Fruit fly (Drosophila melanogaster) whole organism, embryonic: Measurements from ENCODE around the gene CG44837.

Source experiments
- ATbp ChIP-seq: fragments of 200-800 bp; sonication (Bioruptor generic); optimal IDR thresholded peaks from 2 replicates; lab custom pipeline; 2017; ENCODE audit warnings: missing biosample characterization, mild to moderate bottlenecking, missing genetic modification characterization, missing genetic modification reagents
- Ada2b ChIP-seq: fragments of 200-800 bp; sonication (Bioruptor generic); IDR thresholded peaks from 2 replicates; pipeline ENCODE4 v1.3.6; 2022; ENCODE audit warnings: missing biosample characterization, missing genetic modification characterization
- Bdp1 ChIP-seq: fragments of 200-800 bp; sonication (Bioruptor generic); optimal IDR thresholded peaks from 3 replicates; lab custom pipeline; 2016; ENCODE audit warnings: missing biosample characterization, missing genetic modification characterization
- CG10654 ChIP-seq: fragments of 200-800 bp; sonication (Bioruptor generic); optimal IDR thresholded peaks from 2 replicates; lab custom pipeline; 2016; ENCODE audit warnings: missing biosample characterization, missing genetic modification characterization
- CG11085 ChIP-seq: fragments of 200-800 bp; sonication (Bioruptor generic); IDR thresholded peaks from 2 replicates; pipeline ENCODE4 v1.3.6; 2022; ENCODE audit warnings: missing biosample characterization, missing genetic modification characterization
- CG12104 ChIP-seq: fragments of 200-800 bp; sonication (Bioruptor generic); optimal IDR thresholded peaks from 3 replicates; lab custom pipeline; 2016; ENCODE audit warnings: missing biosample characterization, missing genetic modification characterization
- CG12219 ChIP-seq: fragments of 200-800 bp; sonication (Bioruptor generic); optimal IDR thresholded peaks from 3 replicates; lab custom pipeline; 2018; ENCODE audit warnings: missing biosample characterization, mild to moderate bottlenecking, missing genetic modification characterization
- CG1603 ChIP-seq: fragments of 200-800 bp; sonication (Bioruptor generic); optimal IDR thresholded peaks from 2 replicates; lab custom pipeline; 2019; ENCODE audit warnings: missing biosample characterization, mild to moderate bottlenecking, missing genetic modification characterization, moderate library complexity
- CG1792 ChIP-seq: fragments of 200-800 bp; sonication (Bioruptor generic); optimal IDR thresholded peaks from 2 replicates; lab custom pipeline; 2016; ENCODE audit warnings: missing biosample characterization, missing genetic modification characterization
- CG30403 ChIP-seq: fragments of 200-800 bp; sonication (Bioruptor generic); optimal IDR thresholded peaks from 3 replicates; lab custom pipeline; 2016; ENCODE audit warnings: missing biosample characterization, missing genetic modification characterization
- CG32772 ChIP-seq: fragments of 200-800 bp; sonication (Bioruptor generic); IDR thresholded peaks from 2 replicates; pipeline ENCODE4 v1.3.6; 2022; ENCODE audit warnings: missing biosample characterization, missing genetic modification characterization
- CG33557 ChIP-seq: fragments of 200-800 bp; sonication (Bioruptor generic); optimal IDR thresholded peaks from 2 replicates; lab custom pipeline; 2019; ENCODE audit warnings: missing biosample characterization, mild to moderate bottlenecking, missing genetic modification characterization, moderate library complexity
- CG3847 ChIP-seq: fragments of 200-800 bp; sonication (Bioruptor generic); IDR thresholded peaks from 2 replicates; pipeline ENCODE4 v1.3.6; 2022; ENCODE audit warnings: missing biosample characterization, missing genetic modification characterization
- CG4730 ChIP-seq: fragments of 200-800 bp; sonication (Bioruptor generic); IDR thresholded peaks from 2 replicates; pipeline ENCODE4 v1.3.6; 2022; ENCODE audit warnings: missing biosample characterization, missing genetic modification characterization
- CG5245 ChIP-seq: fragments of 200-800 bp; sonication (Bioruptor generic); optimal IDR thresholded peaks from 3 replicates; lab custom pipeline; 2016; ENCODE audit warnings: missing biosample characterization, missing genetic modification characterization
- CG9797 ChIP-seq: fragments of 200-800 bp; sonication (Bioruptor generic); optimal IDR thresholded peaks from 3 replicates; lab custom pipeline; 2018; ENCODE audit warnings: missing biosample characterization, mild to moderate bottlenecking, missing genetic modification characterization
- CHES-1-like ChIP-seq: fragments of 200-800 bp; sonication (Bioruptor generic); optimal IDR thresholded peaks from 2 replicates; lab custom pipeline; 2016; ENCODE audit warnings: missing biosample characterization, missing genetic modification characterization
- Dfd ChIP-seq, 2 experiments: fragments of >200 bp; optimal IDR thresholded peaks; 2 replicates each; lab custom pipeline; 2017; ENCODE audit warnings: missing biosample characterization in 2 of 2, missing genetic modification characterization in 2 of 2
- Doc2 ChIP-seq: fragments of 200-800 bp; sonication (Bioruptor generic); IDR thresholded peaks from 2 replicates; pipeline ENCODE4 v1.3.6; 2022; ENCODE audit warnings: missing biosample characterization, missing genetic modification characterization
- Dp ChIP-seq: fragments of 200-800 bp; sonication (Bioruptor generic); optimal IDR thresholded peaks from 2 replicates; lab custom pipeline; 2018; ENCODE audit warnings: missing biosample characterization, mild to moderate bottlenecking, missing genetic modification characterization, moderate library complexity
- E2f2 ChIP-seq: fragments of 200-800 bp; sonication (Bioruptor generic); IDR thresholded peaks from 2 replicates; pipeline ENCODE4 v1.3.6; 2022; ENCODE audit warnings: missing biosample characterization, missing genetic modification characterization
- Fer1 ChIP-seq: fragments of 200-800 bp; sonication (Bioruptor generic); optimal IDR thresholded peaks from 2 replicates; lab custom pipeline; 2017; ENCODE audit warnings: missing biosample characterization, mild to moderate bottlenecking, missing genetic modification characterization
- Gsc ChIP-seq: fragments of 200-800 bp; sonication (Bioruptor generic); IDR thresholded peaks from 2 replicates; pipeline ENCODE4 v1.3.6; 2022; ENCODE audit warnings: missing biosample characterization, missing genetic modification characterization
- HLH4C ChIP-seq: fragments of 200-800 bp; sonication (Bioruptor generic); IDR thresholded peaks from 3 replicates; pipeline ENCODE4 v1.3.6; 2022; ENCODE audit warnings: missing biosample characterization, missing genetic modification characterization; ENCODE audit not compliant: partially characterized antibody
- NFAT ChIP-seq: fragments of 200-800 bp; sonication (Bioruptor generic); IDR thresholded peaks from 2 replicates; pipeline ENCODE4 v1.3.6; 2022; ENCODE audit warnings: missing biosample characterization, missing genetic modification characterization
- Nf-YB ChIP-seq: fragments of 200-800 bp; sonication (Bioruptor generic); optimal IDR thresholded peaks from 3 replicates; lab custom pipeline; 2019; ENCODE audit warnings: missing biosample characterization, mild to moderate bottlenecking, missing genetic modification characterization, moderate library complexity
- Optix ChIP-seq: fragments of 200-800 bp; sonication (Bioruptor generic); IDR thresholded peaks from 3 replicates; pipeline ENCODE4 v1.3.6; 2022; ENCODE audit warnings: missing biosample characterization, missing genetic modification characterization
- Rfx ChIP-seq: fragments of 200-800 bp; sonication (Bioruptor generic); IDR thresholded peaks from 2 replicates; pipeline ENCODE4 v1.3.6; 2022; ENCODE audit warnings: missing biosample characterization, missing genetic modification characterization
- Side ChIP-seq: fragments of 200-800 bp; sonication (Bioruptor generic); optimal IDR thresholded peaks from 2 replicates; lab custom pipeline; 2016; ENCODE audit warnings: missing biosample characterization, missing genetic modification characterization
- Six4 ChIP-seq: fragments of 200-800 bp; sonication (Bioruptor generic); optimal IDR thresholded peaks from 2 replicates; lab custom pipeline; 2016; ENCODE audit warnings: missing biosample characterization, missing genetic modification characterization
- Xrp1 ChIP-seq: fragments of 200-800 bp; sonication (Bioruptor generic); IDR thresholded peaks from 2 replicates; pipeline ENCODE4 v1.3.6; 2022; ENCODE audit warnings: missing biosample characterization, missing genetic modification characterization
- btn ChIP-seq: fragments of 200-800 bp; sonication (Bioruptor generic); optimal IDR thresholded peaks from 2 replicates; lab custom pipeline; 2016; ENCODE audit warnings: missing biosample characterization, missing genetic modification characterization
- exex ChIP-seq: fragments of 200-800 bp; sonication (Bioruptor generic); optimal IDR thresholded peaks from 4 replicates; lab custom pipeline; 2018; ENCODE audit warnings: missing biosample characterization, mild to moderate bottlenecking, missing genetic modification characterization, moderate library complexity
- gem ChIP-seq: fragments of 200-800 bp; sonication (Bioruptor generic); optimal IDR thresholded peaks from 2 replicates; lab custom pipeline; 2019; ENCODE audit warnings: missing biosample characterization, mild to moderate bottlenecking, missing genetic modification characterization, moderate library complexity
- gsb-n ChIP-seq: fragments of 200-800 bp; sonication (Bioruptor generic); optimal IDR thresholded peaks from 3 replicates; lab custom pipeline; 2018; ENCODE audit warnings: missing biosample characterization, mild to moderate bottlenecking, missing genetic modification characterization
- gt ChIP-seq: fragments of 200-800 bp; sonication (Bioruptor generic); IDR thresholded peaks from 2 replicates; pipeline ENCODE4 v1.3.6; 2022; ENCODE audit warnings: missing biosample characterization, missing genetic modification characterization
- hbn ChIP-seq: fragments of 200-800 bp; sonication (Bioruptor generic); IDR thresholded peaks from 2 replicates; pipeline ENCODE4 v1.3.6; 2022; ENCODE audit warnings: missing biosample characterization, missing genetic modification characterization; ENCODE audit not compliant: partially characterized antibody
- ken ChIP-seq: fragments of 200-800 bp; sonication (Bioruptor generic); IDR thresholded peaks from 3 replicates; pipeline ENCODE4 v1.3.6; 2022; ENCODE audit warnings: missing biosample characterization, missing genetic modification characterization
- maf-S ChIP-seq: fragments of 200-800 bp; sonication (Bioruptor generic); optimal IDR thresholded peaks from 2 replicates; lab custom pipeline; 2016; ENCODE audit warnings: missing biosample characterization, missing genetic modification characterization
- nau ChIP-seq: fragments of 200-800 bp; sonication (Bioruptor generic); optimal IDR thresholded peaks from 3 replicates; lab custom pipeline; 2017; ENCODE audit warnings: missing biosample characterization, mild to moderate bottlenecking, missing genetic modification characterization, missing genetic modification reagents
- peb ChIP-seq: fragments of 200-800 bp; sonication (Bioruptor generic); IDR thresholded peaks from 2 replicates; pipeline ENCODE4 v1.3.6; 2022; ENCODE audit warnings: missing biosample characterization, missing genetic modification characterization
- slbo ChIP-seq: fragments of 200-800 bp; sonication (Bioruptor generic); IDR thresholded peaks from 2 replicates; pipeline ENCODE4 v1.3.6; 2022; ENCODE audit warnings: missing biosample characterization, missing genetic modification characterization
- sna ChIP-seq: fragments of 200-800 bp; sonication (Bioruptor generic); IDR thresholded peaks from 2 replicates; pipeline ENCODE4 v1.3.6; 2022; ENCODE audit warnings: missing biosample characterization, missing genetic modification characterization; ENCODE audit not compliant: partially characterized antibody
- sug ChIP-seq: fragments of 200-800 bp; optimal IDR thresholded peaks from 2 replicates; lab custom pipeline; 2019; ENCODE audit warnings: missing biosample characterization, mild to moderate bottlenecking, missing genetic modification characterization, moderate library complexity
- unpg ChIP-seq: fragments of 200-800 bp; sonication (Bioruptor generic); optimal IDR thresholded peaks from 3 replicates; lab custom pipeline; 2018; ENCODE audit warnings: missing biosample characterization, mild to moderate bottlenecking, missing genetic modification characterization, moderate library complexity
- vnd ChIP-seq: fragments of 200-800 bp; sonication (Bioruptor generic); IDR thresholded peaks from 3 replicates; pipeline ENCODE4 v1.3.6; 2022; ENCODE audit warnings: missing biosample characterization, missing genetic modification characterization; ENCODE audit not compliant: partially characterized antibody
- vvl ChIP-seq: fragments of 200-800 bp; sonication (Bioruptor generic); IDR thresholded peaks from 2 replicates; pipeline ENCODE4 v1.3.6; 2022; ENCODE audit warnings: missing biosample characterization, missing genetic modification characterization
- yki ChIP-seq: fragments of >200 bp; optimal IDR thresholded peaks from 3 replicates; lab custom pipeline; 2018
- zfh2 ChIP-seq: fragments of 200-800 bp; sonication (Bioruptor generic); optimal IDR thresholded peaks from 2 replicates; lab custom pipeline; 2016; ENCODE audit warnings: missing biosample characterization, missing genetic modification characterization

The CG44837 gene

dm6 chr3L:11825560-11826153 is 113.0 kb downstream of the CG44837 start, which contains the start of gene CG32095 (continued):
- TF ChIP-seq Ada2b (no peak), CG1792 (no peak), sug (tag; lab: Kevin White, UChicago) (no peak), maf-S (GFP tag; lab: Kevin White, UChicago) (no peak), Six4 (GFP tag; lab: Kevin White, UChicago) (no peak), CG12104 (GFP tag; lab: Kevin White, UChicago) (no peak), peb (GFP tag; lab: Robert Waterston, UW) (no peak), Nf-YB (GFP tag; lab: Kevin White, UChicago) (peak; percentile 78), CG9797 (GFP tag; lab: Kevin White, UChicago) (no peak), Bdp1 (GFP tag; lab: Kevin White, UChicago) (no peak), Optix (GFP tag; lab: Robert Waterston, UW) (no peak), CHES-1-like (GFP tag; lab: Kevin White, UChicago) (no peak), Rfx (GFP tag; lab: Robert Waterston, UW) (no peak), Gsc (GFP tag; lab: Robert Waterston, UW) (no peak), btn (GFP tag; lab: Kevin White, UChicago) (no peak), ken (GFP tag; lab: Robert Waterston, UW) (no peak), E2f2 (peak; percentile 54), yki (no peak), HLH4C (GFP tag; lab: Robert Waterston, UW) (peak; percentile 72; the same call in 2 of the 3 replicates), CG1603 (tag; lab: Kevin White, UChicago) (peak; percentile 22), slbo (GFP tag; lab: Robert Waterston, UW) (no peak)

- no peak for TF ChIP-seq Dfd (GFP tag; optimal IDR thresholded peaks at IDR 0.05; lab: Kevin White, UChicago)
- peak; percentile 30; the same call in 1 of the 2 replicates for TF ChIP-seq Xrp1 (GFP tag; lab: Robert Waterston, UW)
- TF ChIP-seq ATbp (GFP tag; lab: Kevin White, UChicago): no peak
- TF ChIP-seq hbn: peak; percentile 63
- peak; percentile 61 for TF ChIP-seq CG11085 (GFP tag; lab: Robert Waterston, UW)
- TF ChIP-seq CG30403: peak; percentile 83
- TF ChIP-seq Fer1 (GFP tag; lab: Kevin White, UChicago): peak; percentile 3
- TF ChIP-seq Doc2 (GFP tag; lab: Robert Waterston, UW): no peak
- peak; percentile 87 for TF ChIP-seq gem
- TF ChIP-seq CG4730: 0 out of 2 replicates have a peak, but pooled peaks have one; percentile 9
- TF ChIP-seq CG10654: peak; percentile 22
- TF ChIP-seq sna (GFP tag; lab: Robert Waterston, UW): peak; percentile 19; the same call in 1 of the 2 replicates
- TF ChIP-seq gt (GFP tag; lab: Robert Waterston, UW): no peak
- TF ChIP-seq CG3847: peak; percentile 45
- peak; percentile 70 for TF ChIP-seq nau
- peak; percentile 33 for TF ChIP-seq CG12219 (GFP tag; lab: Kevin White, UChicago)
- peak; percentile 56 for TF ChIP-seq CG32772
- peak; percentile 56 for TF ChIP-seq gsb-n (tag; lab: Kevin White, UChicago)
- peak; percentile 23 for TF ChIP-seq Side (GFP tag; lab: Kevin White, UChicago)
- peak; percentile 76 for TF ChIP-seq vvl (GFP tag; lab: Robert Waterston, UW)
- TF ChIP-seq CG5245: peak; percentile 6
- no peak for TF ChIP-seq Dp (GFP tag; lab: Kevin White, UChicago)
- TF ChIP-seq NFAT (GFP tag; lab: Robert Waterston, UW): peak; percentile 83
- peak; percentile 19 for TF ChIP-seq exex
- TF ChIP-seq vnd (GFP tag; lab: Robert Waterston, UW): peak; percentile 74
- TF ChIP-seq CG33557 (GFP tag; lab: Kevin White, UChicago): peak; percentile 7
- peak; percentile 68 for TF ChIP-seq zfh2
- TF ChIP-seq unpg (GFP tag; lab: Kevin White, UChicago): peak; percentile 53
Measured at dm6 chr3L:11822446-11823334, 116.0 kb downstream of the CG44837 start, which contains the start of gene RpL10Ab. Gene RpL10Ab (plus strand): TSS chr3L:11822851.
